Worm (Caenorhabditis elegans) whole organism, young adult: Measurements from ENCODE around the gene nas-10.
A peak's percentile ranks its signal among the peaks of the same experiment; 100 is the strongest.

Source experiments
- B0336.3 ChIP-seq: fragments of 200-800 bp; sonication (Bioruptor generic); IDR thresholded peaks from 2 replicates; pipeline ENCODE4 v1.3.6; 2022; ENCODE audit warnings: missing genetic modification characterization, missing compliant biosample characterization
- F22D6.2 ChIP-seq: sonication (generic microtip); optimal IDR thresholded peaks from 2 replicates; lab custom pipeline; 2016; ENCODE audit warnings: mild to moderate bottlenecking, missing genetic modification characterization, missing compliant biosample characterization
- F57A8.1 ChIP-seq: fragments of 200-800 bp; sonication (Bioruptor generic); optimal IDR thresholded peaks from 2 replicates; lab custom pipeline; 2018; ENCODE audit warnings: mild to moderate bottlenecking, missing genetic modification characterization, moderate library complexity, missing compliant biosample characterization
- K11D2.4 ChIP-seq: fragments of 200-800 bp; sonication (Bioruptor generic); IDR thresholded peaks from 2 replicates; pipeline ENCODE4 v1.3.6; 2022; ENCODE audit warnings: missing genetic modification reagents, missing genetic modification characterization, missing compliant biosample characterization
- K12H6.12 ChIP-seq: fragments of 200-800 bp; sonication (Bioruptor generic); optimal IDR thresholded peaks from 2 replicates; lab custom pipeline; 2018; ENCODE audit warnings: mild to moderate bottlenecking, missing genetic modification characterization, missing compliant biosample characterization
- Y53F4B.3 ChIP-seq: fragments of 200-800 bp; sonication (Bioruptor generic); IDR thresholded peaks from 2 replicates; pipeline ENCODE4 v1.3.6; 2022; ENCODE audit warnings: missing genetic modification reagents, missing genetic modification characterization, missing compliant biosample characterization
- Y67H2A.10 ChIP-seq: fragments of 200-800 bp; sonication (Bioruptor generic); conservative IDR thresholded peaks from 2 replicates; pipeline ENCODE4 v1.3.6; 2022; ENCODE audit warnings: missing genetic modification reagents, missing genetic modification characterization, missing compliant biosample characterization
- ZK185.1 ChIP-seq: sonication (generic microtip); optimal IDR thresholded peaks from 2 replicates; lab custom pipeline; 2016; ENCODE audit warnings: mild to moderate bottlenecking, missing genetic modification characterization, missing compliant biosample characterization; ENCODE audit not compliant: poor library complexity, severe bottlenecking
- ama-1 ChIP-seq, 3 experiments: fragments of 150-350 bp in 1 of 3; sonication (generic microtip) in 2 of 3; optimal IDR thresholded peaks; 2 replicates each; lab custom pipeline; 2014 to 2018; ENCODE audit warnings: missing biosample characterization in 2 of 3, missing genetic modification characterization in 2 of 3, missing genetic modification reagents in 2 of 3
- bed-1 ChIP-seq: fragments of 200-800 bp; sonication (Bioruptor generic); IDR thresholded peaks from 2 replicates; pipeline ENCODE4 v1.3.6; 2022; ENCODE audit warnings: missing genetic modification reagents, missing genetic modification characterization, missing compliant biosample characterization
- cebp-1 ChIP-seq, 2 experiments: fragments of 200-800 bp in 1 of 2; sonication (Bioruptor generic) in 1 of 2; sonication (generic microtip) in 1 of 2; IDR thresholded peaks in 1 of 2; optimal IDR thresholded peaks in 1 of 2; 2 replicates each; pipeline versions ENCODE4 v1.3.6 to Lab custom; 2017 to 2022; ENCODE audit warnings: missing compliant biosample characterization in 2 of 2, missing genetic modification characterization in 2 of 2, mild to moderate bottlenecking in 1 of 2, missing genetic modification reagents in 1 of 2, moderate library complexity in 1 of 2
- ceh-40 ChIP-seq: fragments of 200-800 bp; sonication (Bioruptor generic); IDR thresholded peaks from 2 replicates; pipeline ENCODE4 v1.3.6; 2022; ENCODE audit warnings: missing genetic modification characterization, missing compliant biosample characterization
- ceh-58 ChIP-seq: fragments of 200-800 bp; sonication (Bioruptor generic); IDR thresholded peaks from 2 replicates; pipeline ENCODE4 v1.3.6; 2022; ENCODE audit warnings: missing genetic modification characterization, missing compliant biosample characterization
- ceh-91 ChIP-seq: fragments of 200-800 bp; sonication (Bioruptor generic); IDR thresholded peaks from 2 replicates; pipeline ENCODE4 v1.3.6; 2022; ENCODE audit warnings: missing genetic modification reagents, missing genetic modification characterization, missing compliant biosample characterization
- chd-7 ChIP-seq: sonication (generic microtip); optimal IDR thresholded peaks from 2 replicates; lab custom pipeline; 2016; ENCODE audit warnings: mild to moderate bottlenecking, missing genetic modification characterization, moderate library complexity, missing compliant biosample characterization
- efl-1 ChIP-seq: fragments of 150-350 bp; optimal IDR thresholded peaks from 2 replicates; lab custom pipeline; 2014; ENCODE audit warnings: missing biosample characterization, missing genetic modification reagents, missing genetic modification characterization
- egl-18 ChIP-seq: fragments of 200-800 bp; sonication (Bioruptor generic); IDR thresholded peaks from 2 replicates; pipeline ENCODE4 v1.3.6; 2022; ENCODE audit warnings: missing genetic modification reagents, missing genetic modification characterization, missing compliant biosample characterization
- egl-44 ChIP-seq: fragments of 200-800 bp; sonication (Bioruptor generic); IDR thresholded peaks from 2 replicates; pipeline ENCODE4 v1.3.6; 2022; ENCODE audit warnings: missing genetic modification reagents, missing genetic modification characterization, missing compliant biosample characterization
- ets-4 ChIP-seq: fragments of 200-800 bp; sonication (Bioruptor generic); optimal IDR thresholded peaks from 2 replicates; lab custom pipeline; 2018; ENCODE audit warnings: mild to moderate bottlenecking, missing genetic modification characterization, missing compliant biosample characterization
- fkh-3 ChIP-seq: sonication (generic microtip); optimal IDR thresholded peaks from 2 replicates; lab custom pipeline; 2016; ENCODE audit warnings: mild to moderate bottlenecking, missing genetic modification characterization, missing compliant biosample characterization
- him-1 ChIP-seq: sonication (generic microtip); optimal IDR thresholded peaks from 2 replicates; lab custom pipeline; 2016; ENCODE audit warnings: missing genotype, missing genetic modification reagents, missing genetic modification characterization, missing compliant biosample characterization
- hlh-12 ChIP-seq: sonication (generic microtip); optimal IDR thresholded peaks from 2 replicates; lab custom pipeline; 2016; ENCODE audit warnings: missing genetic modification characterization, missing compliant biosample characterization
- hlh-26 ChIP-seq: fragments of 200-800 bp; sonication (Bioruptor generic); conservative IDR thresholded peaks from 2 replicates; pipeline ENCODE4 v1.3.6; 2022; ENCODE audit warnings: missing genetic modification reagents, missing genetic modification characterization, missing compliant biosample characterization
- hmg-1.2 ChIP-seq: fragments of 200-800 bp; sonication (Bioruptor generic); IDR thresholded peaks from 2 replicates; pipeline ENCODE4 v1.3.6; 2022; ENCODE audit warnings: missing genetic modification reagents, missing genetic modification characterization, missing compliant biosample characterization
- hsf-1 ChIP-seq: fragments of 200-800 bp; sonication (Bioruptor generic); IDR thresholded peaks from 2 replicates; pipeline ENCODE4 v1.3.6; 2022; ENCODE audit warnings: missing genetic modification reagents, missing genetic modification characterization, missing compliant biosample characterization
- lag-1 ChIP-seq: fragments of 200-800 bp; sonication (Bioruptor generic); IDR thresholded peaks from 2 replicates; pipeline ENCODE4 v1.3.6; 2022; ENCODE audit warnings: missing genetic modification reagents, missing genetic modification characterization, missing compliant biosample characterization
- let-607 ChIP-seq, 2 experiments: fragments of 200-800 bp in 1 of 2; sonication (Bioruptor generic) in 1 of 2; sonication (generic microtip) in 1 of 2; optimal IDR thresholded peaks; 2 replicates each; lab custom pipeline; 2016 to 2018; ENCODE audit warnings: mild to moderate bottlenecking in 2 of 2, missing compliant biosample characterization in 2 of 2, missing genetic modification characterization in 2 of 2, moderate library complexity in 2 of 2, missing genotype in 1 of 2
- lin-35 ChIP-seq, 3 experiments: fragments of 150-350 bp in 2 of 3; sonication (generic microtip) in 1 of 3; optimal IDR thresholded peaks; 2 replicates each; lab custom pipeline; 2014 to 2018; ENCODE audit warnings: missing biosample characterization in 3 of 3, missing genetic modification characterization in 3 of 3, missing genetic modification reagents in 3 of 3
- lir-1 ChIP-seq: fragments of 200-800 bp; sonication (Bioruptor generic); conservative IDR thresholded peaks from 2 replicates; pipeline ENCODE4 v1.3.6; 2022; ENCODE audit warnings: missing genetic modification reagents, missing genetic modification characterization, missing compliant biosample characterization
- madf-10 ChIP-seq: sonication (generic microtip); optimal IDR thresholded peaks from 2 replicates; lab custom pipeline; 2016; ENCODE audit warnings: mild to moderate bottlenecking, missing genetic modification characterization, missing compliant biosample characterization
- madf-3 ChIP-seq: fragments of 200-800 bp; sonication (Bioruptor generic); IDR thresholded peaks from 2 replicates; pipeline ENCODE4 v1.3.6; 2022; ENCODE audit warnings: missing genetic modification reagents, missing genetic modification characterization, missing compliant biosample characterization
- nfya-1 ChIP-seq: sonication (generic microtip); optimal IDR thresholded peaks from 2 replicates; lab custom pipeline; 2017; ENCODE audit warnings: antibody characterized with exemption, missing compliant biosample characterization, missing genetic modification characterization, borderline replicate concordance; ENCODE audit not compliant: insufficient read depth
- nfyb-1 ChIP-seq: fragments of 200-800 bp; sonication (Bioruptor generic); IDR thresholded peaks from 2 replicates; pipeline ENCODE4 v1.3.6; 2022; ENCODE audit warnings: missing genetic modification reagents, missing genetic modification characterization, missing compliant biosample characterization
- nhr-179 ChIP-seq: sonication (generic microtip); optimal IDR thresholded peaks from 2 replicates; lab custom pipeline; 2016; ENCODE audit warnings: mild to moderate bottlenecking, missing genetic modification characterization, missing compliant biosample characterization
- nhr-90 ChIP-seq: sonication (generic microtip); optimal IDR thresholded peaks from 2 replicates; lab custom pipeline; 2016; ENCODE audit warnings: missing genotype, mild to moderate bottlenecking, missing genetic modification characterization, missing compliant biosample characterization
- pha-4 ChIP-seq: fragments of 150-350 bp; sonication (generic microtip); optimal IDR thresholded peaks from 2 replicates; lab custom pipeline; 2014; ENCODE audit warnings: missing biosample characterization, missing genetic modification reagents, missing genetic modification characterization
- rec-8 ChIP-seq, 2 experiments: sonication (generic microtip); optimal IDR thresholded peaks; 2 replicates each; lab custom pipeline; 2016; ENCODE audit warnings: mild to moderate bottlenecking in 2 of 2, missing genetic modification characterization in 2 of 2, missing genetic modification reagents in 2 of 2, missing genotype in 2 of 2, missing biosample characterization in 1 of 2, missing compliant biosample characterization in 1 of 2, moderate library complexity in 1 of 2
- sdz-38 ChIP-seq: sonication (generic microtip); optimal IDR thresholded peaks from 2 replicates; lab custom pipeline; 2016; ENCODE audit warnings: missing genotype, missing genetic modification characterization, missing compliant biosample characterization
- sea-2 ChIP-seq: fragments of 200-800 bp; sonication (Bioruptor generic); IDR thresholded peaks from 2 replicates; pipeline ENCODE4 v1.3.6; 2022; ENCODE audit warnings: missing genetic modification characterization, missing compliant biosample characterization
- snpc-3.4 ChIP-seq: sonication (generic microtip); optimal IDR thresholded peaks from 2 replicates; lab custom pipeline; 2017; ENCODE audit warnings: missing genetic modification characterization, mild to moderate bottlenecking, missing compliant biosample characterization, antibody characterized with exemption, moderate library complexity, missing genotype, missing genetic modification reagents
- unc-130 ChIP-seq: sonication (generic microtip); optimal IDR thresholded peaks from 2 replicates; lab custom pipeline; 2016; ENCODE audit warnings: missing genetic modification reagents, missing genetic modification characterization, missing compliant biosample characterization
- unc-62 ChIP-seq: fragments of 150-350 bp; optimal IDR thresholded peaks from 2 replicates; lab custom pipeline; 2014; ENCODE audit warnings: missing biosample characterization, missing genetic modification reagents, missing genetic modification characterization
- xnd-1 ChIP-seq: sonication (generic microtip); optimal IDR thresholded peaks from 2 replicates; lab custom pipeline; 2016; ENCODE audit warnings: missing genotype, missing genetic modification reagents, missing genetic modification characterization, missing compliant biosample characterization
- zim-3 ChIP-seq: sonication (generic microtip); optimal IDR thresholded peaks from 2 replicates; lab custom pipeline; 2017; ENCODE audit warnings: mild to moderate bottlenecking, missing genetic modification characterization, moderate library complexity, missing compliant biosample characterization
- ztf-18 ChIP-seq: sonication (generic microtip); optimal IDR thresholded peaks from 2 replicates; lab custom pipeline; 2016; ENCODE audit warnings: missing genotype, mild to moderate bottlenecking, missing genetic modification characterization, missing compliant biosample characterization
- ztf-22 ChIP-seq: fragments of 200-800 bp; sonication (Bioruptor generic); optimal IDR thresholded peaks from 2 replicates; lab custom pipeline; 2018; ENCODE audit warnings: mild to moderate bottlenecking, missing genetic modification characterization, moderate library complexity, missing compliant biosample characterization

The nas-10 gene

ce11 chrX:10963453-10964046, at the start of gene nas-10 (continued):
- TF ChIP-seq ceh-91 (GFP tag; lab: Robert Waterston, UW) (no peak), let-607 (tag; optimal IDR thresholded peaks at IDR 0.05; lab: Kevin White, UChicago) (peak; percentile 54 to 56), ets-4 (GFP tag; lab: Kevin White, UChicago) (peak; percentile 56), bed-1 (GFP tag; lab: Robert Waterston, UW) (peak; percentile 75; the same call in 1 of the 2 replicates), rec-8 (tag; optimal IDR thresholded peaks at IDR 0.05; lab: Kevin White, UChicago) (peak; percentile 87 to 91), madf-10 (tag; lab: Kevin White, UChicago) (peak; percentile 83), unc-130 (GFP tag; lab: Kevin White, UChicago) (no peak), F57A8.1 (GFP tag; lab: Kevin White, UChicago) (peak; percentile 4), nfya-1 (tag; lab: Kevin White, UChicago) (no peak), nhr-179 (peak; percentile 64), hlh-26 (GFP tag; lab: Robert Waterston, UW) (no peak), ztf-22 (GFP tag; lab: Kevin White, UChicago) (no peak), hmg-1.2 (peak; percentile 84), ceh-40 (GFP tag; lab: Robert Waterston, UW) (peak; percentile 72; the same call in 1 of the 2 replicates), hlh-12 (peak; percentile 34), ceh-58 (GFP tag; lab: Robert Waterston, UW) (0 out of 2 replicates have a peak, but pooled peaks have one; percentile 47), cebp-1 (GFP tag; IDR thresholded peaks at IDR 0.05; lab: Robert Waterston, UW) (no peak; the same call in 1 of the 2 replicates), cebp-1 (tag; optimal IDR thresholded peaks at IDR 0.05; lab: Kevin White, UChicago) (no peak), ztf-18 (tag; lab: Kevin White, UChicago) (peak; percentile 69), lin-35 (GFP tag; optimal IDR thresholded peaks at IDR 0.05; lab: Kevin White, UChicago) (no peak), xnd-1 (tag; lab: Kevin White, UChicago) (no peak), lag-1 (GFP tag; lab: Robert Waterston, UW) (no peak), Y67H2A.10 (GFP tag; lab: Robert Waterston, UW) (no peak), ama-1 (optimal IDR thresholded peaks at IDR 0.05; lab: Kevin White, UChicago) (no peak), ama-1 (GFP tag; optimal IDR thresholded peaks at IDR 0.05; lab: Kevin White, UChicago) (no peak), egl-18 (GFP tag; lab: Robert Waterston, UW) (0 out of 2 replicates have a peak, but pooled peaks have one; percentile 63), madf-3 (no peak), K12H6.12 (peak; percentile 47), Y53F4B.3 (GFP tag; lab: Robert Waterston, UW) (0 out of 2 replicates have a peak, but pooled peaks have one; percentile 5), egl-44 (GFP tag; lab: Robert Waterston, UW) (peak; percentile 88), him-1 (tag; lab: Kevin White, UChicago) (peak; percentile 90), nhr-90 (tag; lab: Kevin White, UChicago) (peak; percentile 86), K11D2.4 (GFP tag; lab: Robert Waterston, UW) (0 out of 2 replicates have a peak, but pooled peaks have one; percentile 45), pha-4 (tag; lab: Kevin White, UChicago) (no peak), B0336.3 (GFP tag; lab: Robert Waterston, UW) (no peak), zim-3 (peak; percentile 2), F22D6.2 (no peak), sdz-38 (tag; lab: Kevin White, UChicago) (no peak), snpc-3.4 (tag; lab: Kevin White, UChicago) (peak; percentile 87), sea-2 (GFP tag; lab: Robert Waterston, UW) (no peak), lir-1 (0 out of 2 replicates have a peak, but pooled peaks have one; percentile 10), chd-7 (tag; lab: Kevin White, UChicago) (peak; percentile 53), nfyb-1 (GFP tag; lab: Robert Waterston, UW) (peak; percentile 85), ZK185.1 (tag; lab: Kevin White, UChicago) (peak; percentile 76), efl-1 (no peak), fkh-3 (tag; lab: Kevin White, UChicago) (no peak), hsf-1 (GFP tag; lab: Robert Waterston, UW) (no peak), unc-62 (GFP tag; lab: Kevin White, UChicago) (no peak)
